Fruit fly (Drosophila melanogaster) whole organism, embryonic: ENCODE measurements around the gene SkpD.

Source experiments
- CG10543 ChIP-seq: fragments of 200-800 bp; sonication (Bioruptor generic); optimal IDR thresholded peaks from 3 replicates; lab custom pipeline; 2017; ENCODE audit warnings: missing biosample characterization, mild to moderate bottlenecking, missing genetic modification characterization, moderate library complexity
- CG10979 ChIP-seq: fragments of 200-800 bp; sonication (Bioruptor generic); optimal IDR thresholded peaks from 2 replicates; lab custom pipeline; 2018; ENCODE audit warnings: missing biosample characterization, mild to moderate bottlenecking, missing genetic modification characterization, moderate library complexity
- CG11247 ChIP-seq: fragments of 200-800 bp; sonication (Bioruptor generic); IDR thresholded peaks from 2 replicates; pipeline ENCODE4 v1.3.6; 2022; ENCODE audit warnings: missing biosample characterization, missing genetic modification characterization
- CG13424 ChIP-seq: fragments of 200-800 bp; sonication (Bioruptor generic); optimal IDR thresholded peaks from 2 replicates; lab custom pipeline; 2019; ENCODE audit warnings: missing biosample characterization, mild to moderate bottlenecking, missing genetic modification characterization, moderate library complexity
- CG13775 ChIP-seq: fragments of 200-800 bp; sonication (Bioruptor generic); optimal IDR thresholded peaks from 3 replicates; lab custom pipeline; 2017; ENCODE audit warnings: missing biosample characterization, mild to moderate bottlenecking, missing genetic modification characterization
- CG15269 ChIP-seq: fragments of 200-800 bp; sonication (Bioruptor generic); optimal IDR thresholded peaks from 2 replicates; lab custom pipeline; 2018; ENCODE audit warnings: missing biosample characterization, mild to moderate bottlenecking, missing genetic modification characterization, moderate library complexity
- CG15479 ChIP-seq: fragments of 200-800 bp; sonication (Bioruptor generic); optimal IDR thresholded peaks from 3 replicates; lab custom pipeline; 2019; ENCODE audit warnings: missing biosample characterization, mild to moderate bottlenecking, missing genetic modification characterization, moderate library complexity
- CG15696 ChIP-seq: fragments of 200-800 bp; sonication (Bioruptor generic); optimal IDR thresholded peaks from 2 replicates; lab custom pipeline; 2019; ENCODE audit warnings: missing biosample characterization, mild to moderate bottlenecking, missing genetic modification characterization, moderate library complexity
- CG1647 ChIP-seq: fragments of 200-800 bp; sonication (Bioruptor generic); optimal IDR thresholded peaks from 3 replicates; lab custom pipeline; 2016; ENCODE audit warnings: missing biosample characterization, missing genetic modification characterization
- CG16863 ChIP-seq: fragments of 200-800 bp; sonication (Bioruptor generic); optimal IDR thresholded peaks from 3 replicates; lab custom pipeline; 2016; ENCODE audit warnings: missing biosample characterization, missing genetic modification characterization
- CG3163 ChIP-seq: fragments of 200-800 bp; sonication (Bioruptor generic); optimal IDR thresholded peaks from 3 replicates; lab custom pipeline; 2016; ENCODE audit warnings: missing biosample characterization, missing genetic modification characterization
- CG42726 ChIP-seq: fragments of 200-800 bp; sonication (Bioruptor generic); IDR thresholded peaks from 2 replicates; pipeline ENCODE4 v1.3.6; 2022; ENCODE audit warnings: missing biosample characterization, missing genetic modification characterization; ENCODE audit not compliant: partially characterized antibody
- CG4820 ChIP-seq: fragments of 200-800 bp; sonication (Bioruptor generic); optimal IDR thresholded peaks from 3 replicates; lab custom pipeline; 2016; ENCODE audit warnings: missing biosample characterization, missing genetic modification characterization
- CG8281 ChIP-seq: fragments of 200-800 bp; sonication (Bioruptor generic); optimal IDR thresholded peaks from 2 replicates; lab custom pipeline; 2018; ENCODE audit warnings: missing biosample characterization, mild to moderate bottlenecking, missing genetic modification characterization, moderate library complexity
- CG8388 ChIP-seq: fragments of 200-800 bp; sonication (Bioruptor generic); optimal IDR thresholded peaks from 2 replicates; lab custom pipeline; 2019; ENCODE audit warnings: missing biosample characterization, mild to moderate bottlenecking, missing genetic modification characterization, moderate library complexity
- CG8944 ChIP-seq: fragments of 200-800 bp; sonication (Bioruptor generic); optimal IDR thresholded peaks from 3 replicates; lab custom pipeline; 2016; ENCODE audit warnings: missing biosample characterization, missing genetic modification characterization
- CG9727 ChIP-seq: fragments of 200-800 bp; sonication (Bioruptor generic); optimal IDR thresholded peaks from 3 replicates; lab custom pipeline; 2017; ENCODE audit warnings: missing biosample characterization, mild to moderate bottlenecking, missing genetic modification characterization
- CTCF ChIP-seq: fragments of 200-800 bp; sonication (Bioruptor generic); optimal IDR thresholded peaks from 2 replicates; lab custom pipeline; 2017; ENCODE audit warnings: missing biosample characterization, mild to moderate bottlenecking, missing genetic modification characterization, moderate library complexity
- CrebB ChIP-seq: fragments of 200-800 bp; sonication (Bioruptor generic); optimal IDR thresholded peaks from 3 replicates; lab custom pipeline; 2018; ENCODE audit warnings: missing biosample characterization, mild to moderate bottlenecking, missing genetic modification characterization
- Dek ChIP-seq: fragments of 200-800 bp; sonication (Bioruptor generic); optimal IDR thresholded peaks from 3 replicates; lab custom pipeline; 2019; ENCODE audit warnings: missing biosample characterization, mild to moderate bottlenecking, missing genetic modification characterization, moderate library complexity
- Doc2 ChIP-seq: fragments of 200-800 bp; sonication (Bioruptor generic); IDR thresholded peaks from 2 replicates; pipeline ENCODE4 v1.3.6; 2022; ENCODE audit warnings: missing biosample characterization, missing genetic modification characterization
- E2f2 ChIP-seq: fragments of 200-800 bp; sonication (Bioruptor generic); IDR thresholded peaks from 2 replicates; pipeline ENCODE4 v1.3.6; 2022; ENCODE audit warnings: missing biosample characterization, missing genetic modification characterization
- Eip74EF ChIP-seq, 2 experiments: fragments of 200-800 bp in 1 of 2; fragments of >200 bp in 1 of 2; sonication (Bioruptor generic) in 1 of 2; optimal IDR thresholded peaks; 2 replicates each; lab custom pipeline; 2017 to 2019; ENCODE audit warnings: missing biosample characterization in 2 of 2, missing genetic modification characterization in 2 of 2, mild to moderate bottlenecking in 1 of 2, moderate library complexity in 1 of 2
- Hr3 ChIP-seq: fragments of 200-800 bp; sonication (Bioruptor generic); optimal IDR thresholded peaks from 3 replicates; lab custom pipeline; 2016; ENCODE audit warnings: missing biosample characterization, missing genetic modification characterization
- Lim3 ChIP-seq: fragments of 200-800 bp; sonication (Bioruptor generic); IDR thresholded peaks from 2 replicates; pipeline ENCODE4 v1.3.6; 2022; ENCODE audit warnings: missing biosample characterization, missing genetic modification characterization
- Scr ChIP-seq: fragments of 200-800 bp; sonication (Bioruptor generic); IDR thresholded peaks from 2 replicates; pipeline ENCODE4 v1.3.6; 2022; ENCODE audit warnings: missing biosample characterization, missing genetic modification characterization; ENCODE audit not compliant: partially characterized antibody
- TFAM ChIP-seq: fragments of 200-800 bp; sonication (Bioruptor generic); optimal IDR thresholded peaks from 2 replicates; lab custom pipeline; 2017; ENCODE audit warnings: missing biosample characterization, missing genetic modification characterization, inconsistent platforms
- Taf1 ChIP-seq: fragments of 200-800 bp; sonication (Bioruptor generic); IDR thresholded peaks from 2 replicates; pipeline ENCODE4 v1.3.6; 2022; ENCODE audit warnings: missing biosample characterization, missing genetic modification characterization
- Xbp1 ChIP-seq: fragments of 200-800 bp; sonication (Bioruptor generic); optimal IDR thresholded peaks from 3 replicates; lab custom pipeline; 2016; ENCODE audit warnings: missing biosample characterization, mild to moderate bottlenecking, missing genetic modification characterization
- Xrp1 ChIP-seq: fragments of 200-800 bp; sonication (Bioruptor generic); IDR thresholded peaks from 2 replicates; pipeline ENCODE4 v1.3.6; 2022; ENCODE audit warnings: missing biosample characterization, missing genetic modification characterization
- aop ChIP-seq: fragments of 200-800 bp; sonication (Bioruptor generic); IDR thresholded peaks from 2 replicates; pipeline ENCODE4 v1.3.6; 2022; ENCODE audit warnings: missing biosample characterization, missing genetic modification characterization
- cad ChIP-seq: fragments of >200 bp; optimal IDR thresholded peaks from 2 replicates; lab custom pipeline; 2017; ENCODE audit warnings: missing biosample characterization, missing genetic modification characterization
- dan ChIP-seq: fragments of 200-800 bp; sonication (Bioruptor generic); IDR thresholded peaks from 2 replicates; pipeline ENCODE4 v1.3.6; 2022; ENCODE audit warnings: missing biosample characterization, missing genetic modification characterization
- fru ChIP-seq: fragments of >200 bp; optimal IDR thresholded peaks from 2 replicates; lab custom pipeline; 2017
- gsb-n ChIP-seq: fragments of 200-800 bp; sonication (Bioruptor generic); optimal IDR thresholded peaks from 3 replicates; lab custom pipeline; 2018; ENCODE audit warnings: missing biosample characterization, mild to moderate bottlenecking, missing genetic modification characterization
- hth ChIP-seq: fragments of >200 bp; optimal IDR thresholded peaks from 2 replicates; lab custom pipeline; 2017; ENCODE audit warnings: inconsistent platforms
- lov ChIP-seq, 2 experiments: fragments of 200-800 bp in 1 of 2; fragments of >200 bp in 1 of 2; sonication (Bioruptor generic) in 1 of 2; IDR thresholded peaks in 1 of 2; optimal IDR thresholded peaks in 1 of 2; 2 replicates in 1 of 2; 3 replicates in 1 of 2; pipeline versions ENCODE4 v1.3.6 to Lab custom; 2017 to 2022; ENCODE audit warnings: missing biosample characterization in 1 of 2, missing genetic modification characterization in 1 of 2
- otp ChIP-seq: fragments of 200-800 bp; sonication (Bioruptor generic); IDR thresholded peaks from 3 replicates; pipeline ENCODE4, ENCODE4 v1.3.6; 2022; ENCODE audit warnings: missing biosample characterization, missing genetic modification characterization
- pb ChIP-seq: fragments of 200-800 bp; sonication (Bioruptor generic); optimal IDR thresholded peaks from 3 replicates; lab custom pipeline; 2016; ENCODE audit warnings: missing biosample characterization, missing genetic modification characterization
- pita ChIP-seq: fragments of 200-800 bp; sonication (Bioruptor generic); optimal IDR thresholded peaks from 2 replicates; lab custom pipeline; 2017; ENCODE audit warnings: missing biosample characterization, mild to moderate bottlenecking, missing genetic modification characterization
- pros ChIP-seq: fragments of 200-800 bp; sonication (Bioruptor generic); optimal IDR thresholded peaks from 3 replicates; lab custom pipeline; 2019; ENCODE audit warnings: missing biosample characterization, mild to moderate bottlenecking, missing genetic modification characterization, moderate library complexity
- ranshi ChIP-seq: fragments of 200-800 bp; sonication (Bioruptor generic); IDR thresholded peaks from 2 replicates; pipeline ENCODE4 v1.3.6; 2022; ENCODE audit warnings: missing biosample characterization, missing genetic modification characterization
- rib ChIP-seq: fragments of 200-800 bp; sonication (Bioruptor generic); IDR thresholded peaks from 2 replicates; pipeline ENCODE4 v1.3.6; 2022; ENCODE audit warnings: missing biosample characterization, missing genetic modification characterization
- ro ChIP-seq: fragments of 200-800 bp; sonication (Bioruptor generic); IDR thresholded peaks from 2 replicates; pipeline ENCODE4 v1.3.6; 2022; ENCODE audit warnings: missing biosample characterization, missing genetic modification characterization
- schlank ChIP-seq: fragments of 200-800 bp; sonication (Bioruptor generic); optimal IDR thresholded peaks from 2 replicates; lab custom pipeline; 2018; ENCODE audit warnings: missing biosample characterization, mild to moderate bottlenecking, missing genetic modification characterization
- sens-2 ChIP-seq: fragments of 200-800 bp; sonication (Bioruptor generic); IDR thresholded peaks from 2 replicates; pipeline ENCODE4 v1.3.6; 2022; ENCODE audit warnings: missing biosample characterization, missing genetic modification characterization
- sna ChIP-seq: fragments of 200-800 bp; sonication (Bioruptor generic); IDR thresholded peaks from 2 replicates; pipeline ENCODE4 v1.3.6; 2022; ENCODE audit warnings: missing biosample characterization, missing genetic modification characterization; ENCODE audit not compliant: partially characterized antibody
- sr ChIP-seq: fragments of 200-800 bp; sonication (Bioruptor generic); IDR thresholded peaks from 3 replicates; pipeline ENCODE4 v1.3.6; 2022; ENCODE audit warnings: missing biosample characterization, missing genetic modification characterization
- zfh1 ChIP-seq: fragments of 200-800 bp; sonication (Bioruptor generic); IDR thresholded peaks from 3 replicates; pipeline ENCODE4 v1.3.6; 2022; ENCODE audit warnings: missing biosample characterization, missing genetic modification characterization

Gene SkpD

dm6 chrX:19765490-19766212, 46.9 kb upstream of the SkpD start (continued):
- TF ChIP-seq CG15269 (tag; lab: Kevin White, UChicago) (no peak), cad (no peak), ranshi (GFP tag; lab: Robert Waterston, UW) (no peak), CG15696 (tag; lab: Kevin White, UChicago) (peak; percentile 80), Lim3 (no peak), CG11247 (GFP tag; lab: Robert Waterston, UW) (no peak), CG10979 (tag; lab: Kevin White, UChicago) (peak; percentile 62), CG9727 (GFP tag; lab: Kevin White, UChicago) (peak; percentile 11), CG8944 (GFP tag; lab: Kevin White, UChicago) (no peak), CG42726 (GFP tag; lab: Robert Waterston, UW) (no peak), rib (no peak), Dek (no peak), CrebB (tag; lab: Kevin White, UChicago) (no peak), CG13424 (tag; lab: Kevin White, UChicago) (peak; percentile 1), zfh1 (GFP tag; lab: Robert Waterston, UW) (no peak), E2f2 (GFP tag; lab: Robert Waterston, UW) (no peak), aop (GFP tag; lab: Robert Waterston, UW) (no peak), Xrp1 (GFP tag; lab: Robert Waterston, UW) (peak; percentile 23; the same call in 1 of the 2 replicates), TFAM (GFP tag; lab: Kevin White, UChicago) (no peak), CG4820 (GFP tag; lab: Kevin White, UChicago) (peak; percentile 97), ro (GFP tag; lab: Robert Waterston, UW) (no peak), lov (optimal IDR thresholded peaks at IDR 0.05; lab: Kevin White, UChicago) (no peak), lov (GFP tag; IDR thresholded peaks at IDR 0.05; lab: Robert Waterston, UW) (0 out of 3 replicates have a peak, but pooled peaks have one; percentile 17), CG3163 (GFP tag; lab: Kevin White, UChicago) (no peak), Hr3 (GFP tag; lab: Kevin White, UChicago) (no peak), sr (GFP tag; lab: Robert Waterston, UW) (no peak), CG16863 (GFP tag; lab: Kevin White, UChicago) (no peak), sens-2 (GFP tag; lab: Robert Waterston, UW) (no peak), gsb-n (peak; percentile 13), otp (GFP tag; lab: Robert Waterston, UW) (no peak), fru (lab: Kevin White, UChicago) (no peak), schlank (tag; lab: Kevin White, UChicago) (no peak), Doc2 (GFP tag; lab: Robert Waterston, UW) (no peak), CTCF (GFP tag; lab: Kevin White, UChicago) (no peak), hth (lab: Kevin White, UChicago) (no peak), CG13775 (GFP tag; lab: Kevin White, UChicago) (peak; percentile 15), CG1647 (GFP tag; lab: Kevin White, UChicago) (no peak), CG8281 (tag; lab: Kevin White, UChicago) (no peak), CG8388 (no peak), pita (no peak), Scr (GFP tag; lab: Robert Waterston, UW) (no peak), Eip74EF (GFP tag; optimal IDR thresholded peaks at IDR 0.05; lab: Kevin White, UChicago) (no peak), pros (peak; percentile 45), Xbp1 (GFP tag; lab: Kevin White, UChicago) (no peak), CG15479 (GFP tag; lab: Kevin White, UChicago) (peak; percentile 88), Taf1 (GFP tag; lab: Robert Waterston, UW) (no peak), pb (GFP tag; lab: Kevin White, UChicago) (no peak), sna (GFP tag; lab: Robert Waterston, UW) (no peak), CG10543 (GFP tag; lab: Kevin White, UChicago) (no peak), dan (GFP tag; lab: Robert Waterston, UW) (no peak)
